Fruit fly (Drosophila melanogaster): ENCODE data around the gene CG34133.

CG34133 gene

dm6 chr3R:29876733-29877193, 7.6 kb downstream of the CG34133 start, which contains the start of gene CG31038 (continued):
- TF ChIP-seq ken (GFP tag; IDR thresholded peaks at IDR 0.05) (no peak), Sox102F (GFP tag; optimal IDR thresholded peaks at IDR 0.05) (peak; percentile 10), dmrt99B (tag; optimal IDR thresholded peaks at IDR 0.05) (peak; percentile 40), corto (GFP tag; optimal IDR thresholded peaks at IDR 0.05) (peak; percentile 34), CrebB (tag; optimal IDR thresholded peaks at IDR 0.05) (peak; percentile 40), so (GFP tag; IDR thresholded peaks at IDR 0.05) (peak; percentile 75; the same call in 2 of the 3 replicates), MESR4 (GFP tag; optimal IDR thresholded peaks at IDR 0.05) (peak; percentile 15), CG17359 (tag; optimal IDR thresholded peaks at IDR 0.05) (peak; percentile 22), nom (GFP tag; optimal IDR thresholded peaks at IDR 0.05) (peak; percentile 77), CG18011 (GFP tag; optimal IDR thresholded peaks at IDR 0.05) (no peak), GATAe (GFP tag; conservative IDR thresholded peaks at IDR 0.05) (no peak), lab (GFP tag; optimal IDR thresholded peaks at IDR 0.05) (no peak), Dbx (GFP tag; IDR thresholded peaks at IDR 0.05) (peak; percentile 47; the same call in 1 of the 3 replicates), NfI (GFP tag; optimal IDR thresholded peaks at IDR 0.05) (no peak), CG6791 (GFP tag; IDR thresholded peaks at IDR 0.05; ENCODE audit: partially characterized antibody) (peak; percentile 69; the same call in 2 of the 3 replicates), her (GFP tag; optimal IDR thresholded peaks at IDR 0.05) (peak; percentile 54), CG6813 (GFP tag; optimal IDR thresholded peaks at IDR 0.05) (no peak), CG32532 (GFP tag; IDR thresholded peaks at IDR 0.05) (0 out of 2 replicates have a peak, but pooled peaks have one; percentile 15), CG18262 (tag; optimal IDR thresholded peaks at IDR 0.05) (peak; percentile 37), CG11093 (GFP tag; IDR thresholded peaks at IDR 0.05) (no peak), CG15696 (tag; optimal IDR thresholded peaks at IDR 0.05) (no peak), stc (GFP tag; IDR thresholded peaks at IDR 0.05) (0 out of 2 replicates have a peak, but pooled peaks have one; percentile 17), ci (GFP tag; IDR thresholded peaks at IDR 0.05) (peak; percentile 84; the same call in 2 of the 3 replicates), NFAT (GFP tag; IDR thresholded peaks at IDR 0.05) (peak; percentile 40; the same call in 1 of the 2 replicates), eyg (GFP tag; optimal IDR thresholded peaks at IDR 0.05) (no peak), bbx (GFP tag; IDR thresholded peaks at IDR 0.05; ENCODE audit: partially characterized antibody) (peak; percentile 69), Dll (GFP tag; IDR thresholded peaks at IDR 0.05; ENCODE audit: partially characterized antibody) (0 out of 4 replicates have a peak, but pooled peaks have one; percentile 36), CG18599 (GFP tag; optimal IDR thresholded peaks at IDR 0.05) (peak; percentile 15), CG11723 (GFP tag; optimal IDR thresholded peaks at IDR 0.05) (peak; percentile 38), CG13287 (GFP tag; IDR thresholded peaks at IDR 0.05; ENCODE audit: partially characterized antibody) (peak; percentile 57; the same call in 1 of the 2 replicates), CG15601 (tag; optimal IDR thresholded peaks at IDR 0.05) (peak; percentile 80), CG15479 (GFP tag; optimal IDR thresholded peaks at IDR 0.05) (peak; percentile 85), lbe (GFP tag; optimal IDR thresholded peaks at IDR 0.05) (peak; percentile 1), BEAF-32 (GFP tag; optimal IDR thresholded peaks at IDR 0.05) (peak; percentile 13), sob (GFP tag; IDR thresholded peaks at IDR 0.05) (peak; percentile 57), CG9727 (GFP tag; optimal IDR thresholded peaks at IDR 0.05) (peak; percentile 10), repo (GFP tag; optimal IDR thresholded peaks at IDR 0.05) (no peak), Camta (GFP tag; optimal IDR thresholded peaks at IDR 0.05) (no peak), fd3F (GFP tag; optimal IDR thresholded peaks at IDR 0.05) (no peak), CG34422 (GFP tag; IDR thresholded peaks at IDR 0.05) (peak; percentile 71; the same call in 1 of the 3 replicates), Fer2 (tag; optimal IDR thresholded peaks at IDR 0.05) (no peak), CG1603 (tag; optimal IDR thresholded peaks at IDR 0.05) (peak; percentile 14), CG4360 (GFP tag; IDR thresholded peaks at IDR 0.05) (peak; percentile 83), CG5180 (GFP tag; optimal IDR thresholded peaks at IDR 0.05) (peak; percentile 23), HLHmδ (GFP tag; optimal IDR thresholded peaks at IDR 0.05) (peak; percentile 89), Meics (GFP tag; optimal IDR thresholded peaks at IDR 0.05) (no peak), CG17328 (GFP tag; IDR thresholded peaks at IDR 0.05) (peak; percentile 27; the same call in 1 of the 2 replicates), row (GFP tag; IDR thresholded peaks at IDR 0.05) (peak; percentile 41; the same call in 2 of the 3 replicates)
